Fruit fly (Drosophila melanogaster) Kc167 (cell line): ENCODE data around the gene CG3081.

Experiments
- Sin3A ChIP-seq: fragments of >200 bp; optimal IDR thresholded peaks from 2 replicates; lab custom pipeline; 2018; ENCODE audit warnings: missing external identifiers
- h ChIP-seq: fragments of >200 bp; optimal IDR thresholded peaks from 3 replicates; lab custom pipeline; 2018; ENCODE audit warnings: missing external identifiers
- insv ChIP-seq: fragments of >200 bp; optimal IDR thresholded peaks from 3 replicates; lab custom pipeline; 2018; ENCODE audit warnings: missing external identifiers
- psq ChIP-seq: fragments of >200 bp; optimal IDR thresholded peaks from 2 replicates; lab custom pipeline; 2017; ENCODE audit warnings: missing external identifiers
- ttk ChIP-seq: sonication (Bioruptor generic); optimal IDR thresholded peaks from 2 replicates; lab custom pipeline; 2017; ENCODE audit warnings: missing external identifiers

- no peak for TF ChIP-seq ttk (lab: Kevin White, UChicago)
- TF ChIP-seq psq = no peak
- TF ChIP-seq Sin3A (lab: Kevin White, UChicago) = no peak
- TF ChIP-seq h (lab: Kevin White, UChicago) = no peak
- TF ChIP-seq insv (lab: Kevin White, UChicago) = no peak
These were observed 43.8 kb downstream of the CG3081 start for dm6 chrX:4599897-4600469.
